Worm (Caenorhabditis elegans): ENCODE measurements around the gene lad-2.

- TF ChIP-seq flt-1 (GFP tag; IDR thresholded peaks at IDR 0.05) (no peak), ref-1 (GFP tag; conservative IDR thresholded peaks at IDR 0.05) (no peak), med-1 (GFP tag; optimal IDR thresholded peaks at IDR 0.05; ENCODE audit: insufficient read depth) (no peak), ztf-23 (GFP tag; IDR thresholded peaks at IDR 0.05) (no peak), cog-1 (tag; optimal IDR thresholded peaks at IDR 0.05) (no peak), T22C8.4 (GFP tag; IDR thresholded peaks at IDR 0.05) (no peak), klf-2 (GFP tag; conservative IDR thresholded peaks at IDR 0.05) (no peak)
These were observed 37.9 kb upstream of the lad-2 start for ce11 chrIV:3016202-3016601.
